Worm (Caenorhabditis elegans) whole organism, mixed stage, embryonic: Measurements from ENCODE around the gene tsp-12.

Experiments used
- bed-3 ChIP-seq: fragments of 200-800 bp; sonication (Bioruptor generic); optimal IDR thresholded peaks from 3 replicates; lab custom pipeline; 2018; ENCODE audit warnings: mild to moderate bottlenecking, missing genetic modification characterization, moderate library complexity, missing compliant biosample characterization
- blmp-1 ChIP-seq: fragments of 150-350 bp; optimal IDR thresholded peaks from 2 replicates; lab custom pipeline; 2014; ENCODE audit warnings: missing biosample characterization, missing genetic modification characterization
- ceh-43 ChIP-seq: fragments of 200-800 bp; sonication (Bioruptor generic); optimal IDR thresholded peaks from 2 replicates; lab custom pipeline; 2018; ENCODE audit warnings: mild to moderate bottlenecking, missing genetic modification characterization, moderate library complexity, missing compliant biosample characterization
- ceh-83 ChIP-seq: fragments of 200-800 bp; sonication (Bioruptor generic); optimal IDR thresholded peaks from 2 replicates; lab custom pipeline; 2018; ENCODE audit warnings: mild to moderate bottlenecking, missing genetic modification characterization, missing compliant biosample characterization
- cnd-1 ChIP-seq: fragments of 200-800 bp; sonication (Bioruptor generic); optimal IDR thresholded peaks from 2 replicates; lab custom pipeline; 2018; ENCODE audit warnings: mild to moderate bottlenecking, missing genetic modification characterization, missing compliant biosample characterization
- drap-1 ChIP-seq: fragments of 200-800 bp; sonication (Bioruptor generic); optimal IDR thresholded peaks from 3 replicates; lab custom pipeline; 2018; ENCODE audit warnings: mild to moderate bottlenecking, missing genetic modification characterization, missing compliant biosample characterization
- elt-1 ChIP-seq: sonication (generic microtip); optimal IDR thresholded peaks from 2 replicates; lab custom pipeline; 2017; ENCODE audit warnings: missing genetic modification characterization, mild to moderate bottlenecking, missing compliant biosample characterization, antibody characterized with exemption, moderate library complexity, borderline replicate concordance; ENCODE audit not compliant: insufficient read depth
- elt-3 ChIP-seq: fragments of 150-350 bp; optimal IDR thresholded peaks from 2 replicates; lab custom pipeline; 2014; ENCODE audit warnings: missing biosample characterization, missing genetic modification characterization
- flh-1 ChIP-seq: fragments of 200-800 bp; sonication (Bioruptor generic); optimal IDR thresholded peaks from 2 replicates; lab custom pipeline; 2018; ENCODE audit warnings: mild to moderate bottlenecking, missing genetic modification characterization, moderate library complexity, missing compliant biosample characterization
- ham-2 ChIP-seq: fragments of 200-800 bp; sonication (Bioruptor generic); optimal IDR thresholded peaks from 2 replicates; lab custom pipeline; 2018; ENCODE audit warnings: mild to moderate bottlenecking, missing genetic modification characterization, missing compliant biosample characterization
- hlh-1 ChIP-seq: fragments of 150-350 bp; optimal IDR thresholded peaks from 2 replicates; lab custom pipeline; 2014; ENCODE audit warnings: missing biosample characterization, missing genetic modification reagents, missing genetic modification characterization
- lin-32 ChIP-seq: fragments of 200-800 bp; sonication (Bioruptor generic); optimal IDR thresholded peaks from 2 replicates; lab custom pipeline; 2018; ENCODE audit warnings: mild to moderate bottlenecking, missing genetic modification characterization, missing compliant biosample characterization
- mab-5 ChIP-seq: fragments of 150-350 bp; optimal IDR thresholded peaks from 2 replicates; lab custom pipeline; 2014; ENCODE audit warnings: missing biosample characterization, missing genetic modification characterization
- mep-1 ChIP-seq: fragments of 150-350 bp; optimal IDR thresholded peaks from 2 replicates; lab custom pipeline; 2017; ENCODE audit warnings: missing biosample characterization, missing genetic modification reagents, missing genetic modification characterization, inconsistent platforms
- mls-2 ChIP-seq: sonication (generic microtip); optimal IDR thresholded peaks from 2 replicates; lab custom pipeline; 2016; ENCODE audit warnings: mild to moderate bottlenecking, missing genetic modification characterization, moderate library complexity, missing compliant biosample characterization
- nhr-28 ChIP-seq: fragments of 150-350 bp; optimal IDR thresholded peaks from 2 replicates; lab custom pipeline; 2014; ENCODE audit warnings: missing biosample characterization, missing genetic modification characterization
- nhr-76 ChIP-seq: sonication (generic microtip); optimal IDR thresholded peaks from 2 replicates; lab custom pipeline; 2017; ENCODE audit warnings: missing biosample characterization, missing genetic modification characterization
- pha-4 ChIP-seq: fragments of 150-350 bp; optimal IDR thresholded peaks from 2 replicates; lab custom pipeline; 2018; ENCODE audit warnings: missing biosample characterization, missing genetic modification reagents, missing genetic modification characterization
- sptf-1 ChIP-seq: sonication (generic microtip); optimal IDR thresholded peaks from 2 replicates; lab custom pipeline; 2017; ENCODE audit warnings: mild to moderate bottlenecking, missing genetic modification characterization, moderate library complexity, missing compliant biosample characterization
- tbx-8 ChIP-seq: fragments of 200-800 bp; sonication (Bioruptor generic); optimal IDR thresholded peaks from 2 replicates; lab custom pipeline; 2018; ENCODE audit warnings: mild to moderate bottlenecking, missing genetic modification characterization, moderate library complexity, missing compliant biosample characterization
- unc-120 ChIP-seq: sonication (generic microtip); optimal IDR thresholded peaks from 2 replicates; lab custom pipeline; 2017; ENCODE audit warnings: missing genetic modification characterization, missing compliant biosample characterization; ENCODE audit not compliant: poor library complexity, severe bottlenecking
- unc-39 ChIP-seq: fragments of 150-350 bp; optimal IDR thresholded peaks from 2 replicates; lab custom pipeline; 2014; ENCODE audit warnings: missing biosample characterization, missing genetic modification characterization
- unc-62 ChIP-seq: fragments of 150-350 bp; optimal IDR thresholded peaks from 2 replicates; lab custom pipeline; 2014; ENCODE audit warnings: missing biosample characterization, missing genetic modification reagents, missing genetic modification characterization
- zip-8 ChIP-seq: fragments of 150-350 bp; optimal IDR thresholded peaks from 2 replicates; lab custom pipeline; 2014; ENCODE audit warnings: missing biosample characterization, missing genetic modification characterization
- ztf-11 ChIP-seq: fragments of 150-350 bp; optimal IDR thresholded peaks from 2 replicates; lab custom pipeline; 2014; ENCODE audit warnings: missing biosample characterization, missing genetic modification characterization

The tsp-12 gene

ce11 chrIV:10144487-10144886 is 5.9 kb downstream of the tsp-12 start:
- TF ChIP-seq bed-3 (GFP tag; lab: Kevin White, UChicago) (no peak), unc-120 (tag; lab: Kevin White, UChicago) (no peak), mab-5 (tag; lab: Kevin White, UChicago) (no peak), nhr-28 (no peak), blmp-1 (tag; lab: Kevin White, UChicago) (no peak), tbx-8 (GFP tag; lab: Kevin White, UChicago) (no peak), sptf-1 (tag; lab: Kevin White, UChicago) (no peak), unc-39 (no peak), ham-2 (GFP tag; lab: Kevin White, UChicago) (no peak), mls-2 (tag; lab: Kevin White, UChicago) (no peak), mep-1 (tag; lab: Kevin White, UChicago) (no peak), ceh-83 (GFP tag; lab: Kevin White, UChicago) (no peak), flh-1 (GFP tag; lab: Kevin White, UChicago) (no peak), elt-1 (no peak), ztf-11 (tag; lab: Kevin White, UChicago) (no peak), hlh-1 (no peak)

- no peak for TF ChIP-seq hlh-1
- no peak for TF ChIP-seq unc-62 (GFP tag; lab: Kevin White, UChicago)
- no peak for TF ChIP-seq ceh-83 (GFP tag; lab: Kevin White, UChicago)
Observed at ce11 chrIV:10143640-10144039, 6.8 kb downstream of the tsp-12 start, which contains the start of gene msp-38. TSS of gene msp-38 (minus strand) at chrIV:10143740.

ce11 chrIV:10141930-10142505 is 8.4 kb downstream of the tsp-12 start, which contains the start of the genes gst-2, gst-4 and dhs-12:
TSS of gene gst-2 (minus strand) at chrIV:10142061.
TSS of gene gst-4 (plus strand) at chrIV:10142225.
TSS of gene dhs-12 (plus strand) at chrIV:10142455.
- TF ChIP-seq sptf-1 (tag; lab: Kevin White, UChicago) (no peak), ceh-83 (GFP tag; lab: Kevin White, UChicago) (no peak), unc-120 (tag; lab: Kevin White, UChicago) (no peak), pha-4 (tag; lab: Kevin White, UChicago) (no peak), hlh-1 (no peak), blmp-1 (tag; lab: Kevin White, UChicago) (no peak), cnd-1 (tag; lab: Kevin White, UChicago) (no peak), mab-5 (tag; lab: Kevin White, UChicago) (no peak), elt-1 (no peak), flh-1 (GFP tag; lab: Kevin White, UChicago) (no peak), unc-39 (no peak), ham-2 (GFP tag; lab: Kevin White, UChicago) (no peak), unc-62 (GFP tag; lab: Kevin White, UChicago) (no peak), nhr-76 (tag; lab: Kevin White, UChicago) (no peak), elt-3 (tag; lab: Kevin White, UChicago) (no peak)

- no peak for TF ChIP-seq ztf-11 (tag; lab: Kevin White, UChicago)
- TF ChIP-seq ceh-43 (GFP tag; lab: Kevin White, UChicago): no peak
- TF ChIP-seq drap-1 (GFP tag; lab: Kevin White, UChicago): no peak
- no peak for TF ChIP-seq lin-32 (GFP tag; lab: Kevin White, UChicago)
- no peak for TF ChIP-seq flh-1 (GFP tag; lab: Kevin White, UChicago)
- TF ChIP-seq bed-3 (GFP tag; lab: Kevin White, UChicago): no peak
Observed at ce11 chrIV:10140143-10140542, 10.3 kb downstream of the tsp-12 start, which contains the start of gene gst-3. TSS of gene gst-3 (minus strand) at chrIV:10140243.

- TF ChIP-seq lin-32 (GFP tag; lab: Kevin White, UChicago): no peak
- no peak for TF ChIP-seq zip-8 (tag; lab: Kevin White, UChicago)
- TF ChIP-seq pha-4 (tag; lab: Kevin White, UChicago): no peak
Observed at ce11 chrIV:10137804-10138203, 12.6 kb downstream of the tsp-12 start, which contains the start of gene K08F4.12. TSS of gene K08F4.12 (plus strand) at chrIV:10138104.

ce11 chrIV:10135817-10136216 is 14.6 kb downstream of the tsp-12 start, which contains the start of gene K08F4.5:
TSS of gene K08F4.5 (minus strand) at chrIV:10135917.
- no peak for TF ChIP-seq ham-2 (GFP tag; lab: Kevin White, UChicago)
- TF ChIP-seq unc-120 (tag; lab: Kevin White, UChicago): no peak
